Worm (Caenorhabditis elegans): ENCODE results near the gene gstk-2.

gstk-2 gene

ce11 chrIV:7208961-7209360, 33.1 kb downstream of the gstk-2 start:
- no peak for TF ChIP-seq ceh-16 (tag; optimal IDR thresholded peaks at IDR 0.05)
- TF ChIP-seq fos-1 (tag; optimal IDR thresholded peaks at IDR 0.05), result no peak
- TF ChIP-seq lin-15B (tag; optimal IDR thresholded peaks at IDR 0.05), result no peak
- TF ChIP-seq lin-39 (tag; optimal IDR thresholded peaks at IDR 0.05), result no peak
- TF ChIP-seq skn-1 (tag; optimal IDR thresholded peaks at IDR 0.05), result no peak
- TF ChIP-seq ceh-9 (tag; optimal IDR thresholded peaks at IDR 0.05), result no peak
- no peak for TF ChIP-seq pqm-1 (tag; optimal IDR thresholded peaks at IDR 0.05)
- no peak for TF ChIP-seq nhr-77 (tag; optimal IDR thresholded peaks at IDR 0.05)
- TF ChIP-seq egl-27 (tag; optimal IDR thresholded peaks at IDR 0.05), result no peak
- no peak for TF ChIP-seq ceh-82 (tag; optimal IDR thresholded peaks at IDR 0.05)
- TF ChIP-seq ztf-4 (tag; optimal IDR thresholded peaks at IDR 0.05), result no peak
- TF ChIP-seq sea-2 (GFP tag; optimal IDR thresholded peaks at IDR 0.05), result no peak
- no peak for TF ChIP-seq ztf-11 (tag; optimal IDR thresholded peaks at IDR 0.05)
- TF ChIP-seq mdl-1 (tag; optimal IDR thresholded peaks at IDR 0.05), result no peak
- no peak for TF ChIP-seq unc-62 (GFP tag; optimal IDR thresholded peaks at IDR 0.05)
- TF ChIP-seq snpc-4 (tag; optimal IDR thresholded peaks at IDR 0.05), result no peak
- no peak for TF ChIP-seq nhr-28 (tag; optimal IDR thresholded peaks at IDR 0.05)

- TF ChIP-seq lin-15B (tag; optimal IDR thresholded peaks at IDR 0.05) (no peak), nhr-76 (tag; optimal IDR thresholded peaks at IDR 0.05) (no peak), eor-1 (tag; optimal IDR thresholded peaks at IDR 0.05) (no peak)
Measured at ce11 chrIV:7205969-7206368, 36.1 kb downstream of the gstk-2 start, which contains the start of gene kcc-1. Gene kcc-1 (plus strand): TSS chrIV:7206269.

ce11 chrIV:7203696-7204095, 38.4 kb downstream of the gstk-2 start, which contains the start of gene R13A1.3:
Gene R13A1.3 (plus strand): TSS chrIV:7203996.
- TF ChIP-seq zag-1 (tag; optimal IDR thresholded peaks at IDR 0.05), result no peak
- no peak for TF ChIP-seq nhr-77 (tag; optimal IDR thresholded peaks at IDR 0.05)
- TF ChIP-seq snpc-4 (tag; optimal IDR thresholded peaks at IDR 0.05), result no peak
- no peak for TF ChIP-seq pha-4 (tag; optimal IDR thresholded peaks at IDR 0.05)
- TF ChIP-seq egl-5 (tag; optimal IDR thresholded peaks at IDR 0.05), result no peak

- TF ChIP-seq hmg-11 (tag; optimal IDR thresholded peaks at IDR 0.05), result no peak
- TF ChIP-seq lsy-12 (tag; optimal IDR thresholded peaks at IDR 0.05), result no peak
- TF ChIP-seq zag-1 (tag; optimal IDR thresholded peaks at IDR 0.05), result no peak
- TF ChIP-seq nfya-1 (tag; optimal IDR thresholded peaks at IDR 0.05; ENCODE audit: insufficient read depth), result no peak
- no peak for TF ChIP-seq fos-1 (tag; optimal IDR thresholded peaks at IDR 0.05)
- no peak for TF ChIP-seq ceh-28 (tag; optimal IDR thresholded peaks at IDR 0.05)
- TF ChIP-seq elt-2 (tag; optimal IDR thresholded peaks at IDR 0.05), result no peak
- TF ChIP-seq ama-1 (optimal IDR thresholded peaks at IDR 0.05), result no peak
- TF ChIP-seq tbx-2 (tag; optimal IDR thresholded peaks at IDR 0.05), result no peak
- TF ChIP-seq daf-12 (tag; optimal IDR thresholded peaks at IDR 0.05), result no peak
- TF ChIP-seq snpc-4 (tag; optimal IDR thresholded peaks at IDR 0.05), result no peak
- TF ChIP-seq jun-1 (tag; optimal IDR thresholded peaks at IDR 0.05), result no peak
- TF ChIP-seq unc-62 (GFP tag; optimal IDR thresholded peaks at IDR 0.05), result no peak
- TF ChIP-seq nhr-28 (tag; optimal IDR thresholded peaks at IDR 0.05), result no peak
- no peak for TF ChIP-seq mdl-1 (tag; optimal IDR thresholded peaks at IDR 0.05)
- TF ChIP-seq mml-1 (tag; optimal IDR thresholded peaks at IDR 0.05), result no peak
- no peak for TF ChIP-seq ceh-16 (tag; optimal IDR thresholded peaks at IDR 0.05)
- no peak for TF ChIP-seq elt-3 (tag; optimal IDR thresholded peaks at IDR 0.05)
Measured at ce11 chrIV:7196853-7197252, 45.2 kb downstream of the gstk-2 start, which contains the start of gene unc-8. Gene unc-8 (plus strand): TSS chrIV:7197153.

- TF ChIP-seq nhr-28 (tag; optimal IDR thresholded peaks at IDR 0.05) (no peak), lin-15B (tag; optimal IDR thresholded peaks at IDR 0.05) (no peak), eor-1 (tag; optimal IDR thresholded peaks at IDR 0.05) (no peak), hmg-11 (tag; optimal IDR thresholded peaks at IDR 0.05) (no peak), fkh-10 (GFP tag; optimal IDR thresholded peaks at IDR 0.05) (no peak), nhr-237 (tag; optimal IDR thresholded peaks at IDR 0.05) (no peak), sea-2 (GFP tag; optimal IDR thresholded peaks at IDR 0.05) (no peak), nhr-12 (tag; optimal IDR thresholded peaks at IDR 0.05) (no peak), ZK546.5 (tag; optimal IDR thresholded peaks at IDR 0.05) (no peak), elt-1 (tag; optimal IDR thresholded peaks at IDR 0.05) (no peak), nhr-23 (tag; optimal IDR thresholded peaks at IDR 0.05) (no peak), nhr-76 (tag; optimal IDR thresholded peaks at IDR 0.05) (no peak), fos-1 (tag; optimal IDR thresholded peaks at IDR 0.05) (no peak), egl-5 (tag; optimal IDR thresholded peaks at IDR 0.05) (no peak)
Measured at ce11 chrIV:7195734-7196133, 46.3 kb downstream of the gstk-2 start, which contains the start of gene best-16. Gene best-16 (minus strand): TSS chrIV:7195834.
